Fruit fly (Drosophila melanogaster): ENCODE data around the gene CG9044.

- no peak for TF ChIP-seq Sox102F (GFP tag; optimal IDR thresholded peaks at IDR 0.05)
- TF ChIP-seq dac (GFP tag; optimal IDR thresholded peaks at IDR 0.05), result no peak
- TF ChIP-seq CG32006 (GFP tag; optimal IDR thresholded peaks at IDR 0.05), result no peak
- no peak for TF ChIP-seq eg (GFP tag; IDR thresholded peaks at IDR 0.05)
- TF ChIP-seq CG7368 (GFP tag; optimal IDR thresholded peaks at IDR 0.05), result no peak
- TF ChIP-seq OdsH (GFP tag; optimal IDR thresholded peaks at IDR 0.05), result no peak
- TF ChIP-seq topi (GFP tag; optimal IDR thresholded peaks at IDR 0.05), result no peak
- TF ChIP-seq CG34406 (GFP tag; optimal IDR thresholded peaks at IDR 0.05), result no peak
Measured at dm6 chr2L:5956706-5957105, 7.5 kb downstream of the CG9044 start, which contains the start of the genes CG13998 and Vm26Ab.
